Worm (Caenorhabditis elegans) whole organism, early embryonic: ENCODE data around the gene F46B6.12.

ENCODE experiments used
- ceh-36 ChIP-seq: sonication (generic microtip); optimal IDR thresholded peaks from 2 replicates; lab custom pipeline; 2016; ENCODE audit warnings: missing genetic modification characterization, inconsistent platforms, missing compliant biosample characterization
- tra-4 ChIP-seq: sonication (generic microtip); optimal IDR thresholded peaks from 2 replicates; lab custom pipeline; 2017; ENCODE audit warnings: missing genetic modification characterization, missing compliant biosample characterization

- TF ChIP-seq tra-4 (tag; lab: Kevin White, UChicago) (no peak), ceh-36 (no peak)
Observed at ce11 chrV:9757884-9758283, 17.8 kb downstream of the F46B6.12 start, which contains the start of gene F58E6.11.
